Worm (Caenorhabditis elegans): ENCODE data around the gene C01G10.6.

The C01G10.6 gene

ce11 chrV:15087207-15087706, at the start of gene C01G10.6, which contains the start of gene C01G10.15:
Gene C01G10.6, plus strand, starts transcription at chrV:15087656.
Gene C01G10.15, minus strand, starts transcription at chrV:15087307.
- TF ChIP-seq him-1 (tag; optimal IDR thresholded peaks at IDR 0.05), result no peak
- no peak for TF ChIP-seq dao-5 (tag; optimal IDR thresholded peaks at IDR 0.05)
- no peak for TF ChIP-seq W03F9.2 (tag; optimal IDR thresholded peaks at IDR 0.05)

- TF ChIP-seq him-1 (tag; optimal IDR thresholded peaks at IDR 0.05), result no peak
- TF ChIP-seq dao-5 (tag; optimal IDR thresholded peaks at IDR 0.05), result no peak
- no peak for TF ChIP-seq W03F9.2 (tag; optimal IDR thresholded peaks at IDR 0.05)
These were observed 39.3 kb upstream of the C01G10.6 start, which contains the start of gene sdc-3 for ce11 chrV:15048107-15048506. Gene sdc-3, minus strand, starts transcription at chrV:15048207.

ce11 chrV:15051720-15052119, 35.7 kb upstream of the C01G10.6 start:
- no peak for TF ChIP-seq W03F9.2 (tag; optimal IDR thresholded peaks at IDR 0.05)
- no peak for TF ChIP-seq him-1 (tag; optimal IDR thresholded peaks at IDR 0.05)
- TF ChIP-seq dao-5 (tag; optimal IDR thresholded peaks at IDR 0.05), result no peak

ce11 chrV:15052368-15052767, 35.1 kb upstream of the C01G10.6 start, which contains the start of the genes fbxa-82 and C25D7.5:
Gene fbxa-82, minus strand, starts transcription at chrV:15052530.
Gene C25D7.5, plus strand, starts transcription at chrV:15052650.
- no peak for TF ChIP-seq W03F9.2 (tag; optimal IDR thresholded peaks at IDR 0.05)
- TF ChIP-seq dao-5 (tag; optimal IDR thresholded peaks at IDR 0.05), result no peak
- TF ChIP-seq him-1 (tag; optimal IDR thresholded peaks at IDR 0.05), result no peak

ce11 chrV:15054733-15055132, 32.7 kb upstream of the C01G10.6 start:
- TF ChIP-seq dao-5 (tag; optimal IDR thresholded peaks at IDR 0.05) (no peak), him-1 (tag; optimal IDR thresholded peaks at IDR 0.05) (no peak), W03F9.2 (tag; optimal IDR thresholded peaks at IDR 0.05) (no peak)

ce11 chrV:15055873-15056272, 31.6 kb upstream of the C01G10.6 start, which contains the start of gene C25D7.16:
Gene C25D7.16, plus strand, starts transcription at chrV:15056173.
- TF ChIP-seq W03F9.2 (tag; optimal IDR thresholded peaks at IDR 0.05) (no peak), him-1 (tag; optimal IDR thresholded peaks at IDR 0.05) (no peak), dao-5 (tag; optimal IDR thresholded peaks at IDR 0.05) (no peak)

- TF ChIP-seq dao-5 (tag; optimal IDR thresholded peaks at IDR 0.05) (no peak), him-1 (tag; optimal IDR thresholded peaks at IDR 0.05) (no peak), W03F9.2 (tag; optimal IDR thresholded peaks at IDR 0.05) (no peak)
These were observed 31.1 kb upstream of the C01G10.6 start for ce11 chrV:15056346-15056839.

ce11 chrV:15057724-15058123, 29.7 kb upstream of the C01G10.6 start:
- no peak for TF ChIP-seq dao-5 (tag; optimal IDR thresholded peaks at IDR 0.05)
- no peak for TF ChIP-seq him-1 (tag; optimal IDR thresholded peaks at IDR 0.05)
- TF ChIP-seq W03F9.2 (tag; optimal IDR thresholded peaks at IDR 0.05), result no peak

- no peak for TF ChIP-seq dao-5 (tag; optimal IDR thresholded peaks at IDR 0.05)
- TF ChIP-seq W03F9.2 (tag; optimal IDR thresholded peaks at IDR 0.05), result no peak
- TF ChIP-seq him-1 (tag; optimal IDR thresholded peaks at IDR 0.05), result no peak
These were observed 29.0 kb upstream of the C01G10.6 start for ce11 chrV:15058423-15058822.

ce11 chrV:15058965-15059364, 28.5 kb upstream of the C01G10.6 start:
- no peak for TF ChIP-seq W03F9.2 (tag; optimal IDR thresholded peaks at IDR 0.05)
- no peak for TF ChIP-seq dao-5 (tag; optimal IDR thresholded peaks at IDR 0.05)
- TF ChIP-seq him-1 (tag; optimal IDR thresholded peaks at IDR 0.05), result no peak

ce11 chrV:15059534-15059933, 27.9 kb upstream of the C01G10.6 start, which contains the start of the genes mcm-3 and C25D7.15:
Gene mcm-3, minus strand, starts transcription at chrV:15059599.
Gene C25D7.15, plus strand, starts transcription at chrV:15059808.
- TF ChIP-seq dao-5 (tag; optimal IDR thresholded peaks at IDR 0.05) (no peak), W03F9.2 (tag; optimal IDR thresholded peaks at IDR 0.05) (peak; percentile 32)

ce11 chrV:15060595-15060994, 26.9 kb upstream of the C01G10.6 start:
- TF ChIP-seq W03F9.2 (tag; optimal IDR thresholded peaks at IDR 0.05) (no peak), him-1 (tag; optimal IDR thresholded peaks at IDR 0.05) (no peak), dao-5 (tag; optimal IDR thresholded peaks at IDR 0.05) (no peak)

- TF ChIP-seq dao-5 (tag; optimal IDR thresholded peaks at IDR 0.05) (no peak), W03F9.2 (tag; optimal IDR thresholded peaks at IDR 0.05) (no peak), him-1 (tag; optimal IDR thresholded peaks at IDR 0.05) (no peak)
These were observed 23.5 kb upstream of the C01G10.6 start, which contains the start of gene rap-2 for ce11 chrV:15063987-15064386. Gene rap-2, minus strand, starts transcription at chrV:15064087.

ce11 chrV:15065068-15065744, 22.2 kb upstream of the C01G10.6 start, which contains the start of gene C25D7.9:
Gene C25D7.9, plus strand, starts transcription at chrV:15065135.
- no peak for TF ChIP-seq W03F9.2 (tag; optimal IDR thresholded peaks at IDR 0.05)
- TF ChIP-seq dao-5 (tag; optimal IDR thresholded peaks at IDR 0.05), result no peak
- no peak for TF ChIP-seq him-1 (tag; optimal IDR thresholded peaks at IDR 0.05)
